Worm (Caenorhabditis elegans) whole organism, L3 larva: ENCODE data around the gene R05F9.11.

Experiments used
- R02D3.7 ChIP-seq: fragments of 150-350 bp; optimal IDR thresholded peaks from 2 replicates; lab custom pipeline; 2014; ENCODE audit warnings: missing biosample characterization, missing genetic modification characterization
- aly-2 ChIP-seq: fragments of 150-350 bp; optimal IDR thresholded peaks from 2 replicates; lab custom pipeline; 2014; ENCODE audit warnings: missing biosample characterization, missing genetic modification characterization
- ama-1 ChIP-seq: fragments of 150-350 bp; optimal IDR thresholded peaks from 2 replicates; lab custom pipeline; 2018
- ceh-16 ChIP-seq: sonication (generic microtip); optimal IDR thresholded peaks from 2 replicates; lab custom pipeline; 2017; ENCODE audit warnings: missing biosample characterization, missing genetic modification characterization
- ceh-28 ChIP-seq: fragments of 150-350 bp; optimal IDR thresholded peaks from 2 replicates; lab custom pipeline; 2014; ENCODE audit warnings: missing biosample characterization, missing genetic modification reagents, missing genetic modification characterization
- ceh-82 ChIP-seq: fragments of 150-350 bp; optimal IDR thresholded peaks from 2 replicates; lab custom pipeline; 2014; ENCODE audit warnings: missing biosample characterization, missing genetic modification characterization
- daf-12 ChIP-seq: fragments of 150-350 bp; optimal IDR thresholded peaks from 2 replicates; lab custom pipeline; 2014; ENCODE audit warnings: missing biosample characterization, missing genetic modification reagents, missing genetic modification characterization
- egl-27 ChIP-seq: sonication (generic microtip); optimal IDR thresholded peaks from 4 replicates; lab custom pipeline; 2017; ENCODE audit warnings: missing biosample characterization, missing genetic modification reagents, missing genetic modification characterization
- elt-2 ChIP-seq: sonication (generic microtip); optimal IDR thresholded peaks from 2 replicates; lab custom pipeline; 2016; ENCODE audit warnings: missing genetic modification reagents, mild to moderate bottlenecking, missing genetic modification characterization, missing compliant biosample characterization
- elt-3 ChIP-seq, 3 experiments: fragments of 150-350 bp in 1 of 3; sonication (generic microtip) in 2 of 3; optimal IDR thresholded peaks; 2 replicates in 2 of 3; 4 replicates in 1 of 3; lab custom pipeline; 2014 to 2017; ENCODE audit warnings: missing biosample characterization in 3 of 3, missing genetic modification characterization in 3 of 3
- eor-1 ChIP-seq, 2 experiments: fragments of 150-350 bp; optimal IDR thresholded peaks; 2 replicates each; lab custom pipeline; 2014 to 2018; ENCODE audit warnings: missing biosample characterization in 2 of 2, missing genetic modification characterization in 2 of 2
- fos-1 ChIP-seq: fragments of 150-350 bp; optimal IDR thresholded peaks from 2 replicates; lab custom pipeline; 2014; ENCODE audit warnings: missing biosample characterization, missing genetic modification characterization
- hmg-11 ChIP-seq: sonication (generic microtip); optimal IDR thresholded peaks from 2 replicates; lab custom pipeline; 2016; ENCODE audit warnings: missing genetic modification characterization, missing compliant biosample characterization
- jun-1 ChIP-seq: fragments of 150-350 bp; optimal IDR thresholded peaks from 2 replicates; lab custom pipeline; 2014; ENCODE audit warnings: missing biosample characterization, missing genetic modification reagents, missing genetic modification characterization
- lsy-12 ChIP-seq: sonication (generic microtip); optimal IDR thresholded peaks from 2 replicates; lab custom pipeline; 2016; ENCODE audit warnings: mild to moderate bottlenecking, missing genetic modification characterization, missing compliant biosample characterization
- mdl-1 ChIP-seq: fragments of 150-350 bp; optimal IDR thresholded peaks from 2 replicates; lab custom pipeline; 2014; ENCODE audit warnings: missing biosample characterization, missing genetic modification characterization
- mml-1 ChIP-seq: fragments of 150-350 bp; sonication (generic microtip); optimal IDR thresholded peaks from 3 replicates; lab custom pipeline; 2014; ENCODE audit warnings: missing biosample characterization, missing genetic modification characterization
- nfya-1 ChIP-seq: sonication (generic microtip); optimal IDR thresholded peaks from 2 replicates; lab custom pipeline; 2017; ENCODE audit warnings: missing genetic modification characterization, mild to moderate bottlenecking, missing compliant biosample characterization, antibody characterized with exemption, moderate library complexity; ENCODE audit not compliant: insufficient read depth
- nhr-12 ChIP-seq: fragments of 150-350 bp; optimal IDR thresholded peaks from 2 replicates; lab custom pipeline; 2014; ENCODE audit warnings: missing biosample characterization, missing genetic modification characterization
- nhr-237 ChIP-seq: fragments of 150-350 bp; optimal IDR thresholded peaks from 2 replicates; lab custom pipeline; 2014; ENCODE audit warnings: missing biosample characterization, missing genetic modification characterization
- nhr-25 ChIP-seq: sonication (generic microtip); optimal IDR thresholded peaks from 2 replicates; lab custom pipeline; 2017; ENCODE audit warnings: missing biosample characterization, missing genetic modification characterization
- nhr-28 ChIP-seq: fragments of 150-350 bp; optimal IDR thresholded peaks from 2 replicates; lab custom pipeline; 2014; ENCODE audit warnings: missing biosample characterization, missing genetic modification characterization
- nhr-43 ChIP-seq: sonication (generic microtip); optimal IDR thresholded peaks from 2 replicates; lab custom pipeline; 2016; ENCODE audit warnings: mild to moderate bottlenecking, missing genetic modification characterization, missing compliant biosample characterization; ENCODE audit not compliant: poor library complexity, severe bottlenecking
- nhr-67 ChIP-seq: fragments of 150-350 bp; optimal IDR thresholded peaks from 2 replicates; lab custom pipeline; 2014; ENCODE audit warnings: missing biosample characterization, missing genetic modification characterization
- nhr-76 ChIP-seq: fragments of 150-350 bp; sonication (generic microtip); optimal IDR thresholded peaks from 5 replicates; lab custom pipeline; 2014; ENCODE audit warnings: missing biosample characterization, missing genetic modification characterization
- pha-4 ChIP-seq: fragments of 150-350 bp; optimal IDR thresholded peaks from 2 replicates; lab custom pipeline; 2014; ENCODE audit warnings: missing biosample characterization, missing genetic modification reagents, missing genetic modification characterization
- pqm-1 ChIP-seq: fragments of 150-350 bp; optimal IDR thresholded peaks from 2 replicates; lab custom pipeline; 2017; ENCODE audit warnings: missing biosample characterization, missing genetic modification characterization, inconsistent platforms
- skn-1 ChIP-seq: fragments of 150-350 bp; optimal IDR thresholded peaks from 2 replicates; lab custom pipeline; 2014; ENCODE audit warnings: missing biosample characterization, missing genetic modification characterization
- snpc-4 ChIP-seq: fragments of 150-350 bp; optimal IDR thresholded peaks from 2 replicates; lab custom pipeline; 2014; ENCODE audit warnings: missing biosample characterization, missing genetic modification characterization
- zag-1 ChIP-seq: fragments of 150-350 bp; optimal IDR thresholded peaks from 2 replicates; lab custom pipeline; 2014; ENCODE audit warnings: missing biosample characterization, missing genetic modification characterization
- ztf-11 ChIP-seq: fragments of 150-350 bp; optimal IDR thresholded peaks from 2 replicates; lab custom pipeline; 2014; ENCODE audit warnings: missing biosample characterization, missing genetic modification characterization

R05F9.11 gene

DNA sequence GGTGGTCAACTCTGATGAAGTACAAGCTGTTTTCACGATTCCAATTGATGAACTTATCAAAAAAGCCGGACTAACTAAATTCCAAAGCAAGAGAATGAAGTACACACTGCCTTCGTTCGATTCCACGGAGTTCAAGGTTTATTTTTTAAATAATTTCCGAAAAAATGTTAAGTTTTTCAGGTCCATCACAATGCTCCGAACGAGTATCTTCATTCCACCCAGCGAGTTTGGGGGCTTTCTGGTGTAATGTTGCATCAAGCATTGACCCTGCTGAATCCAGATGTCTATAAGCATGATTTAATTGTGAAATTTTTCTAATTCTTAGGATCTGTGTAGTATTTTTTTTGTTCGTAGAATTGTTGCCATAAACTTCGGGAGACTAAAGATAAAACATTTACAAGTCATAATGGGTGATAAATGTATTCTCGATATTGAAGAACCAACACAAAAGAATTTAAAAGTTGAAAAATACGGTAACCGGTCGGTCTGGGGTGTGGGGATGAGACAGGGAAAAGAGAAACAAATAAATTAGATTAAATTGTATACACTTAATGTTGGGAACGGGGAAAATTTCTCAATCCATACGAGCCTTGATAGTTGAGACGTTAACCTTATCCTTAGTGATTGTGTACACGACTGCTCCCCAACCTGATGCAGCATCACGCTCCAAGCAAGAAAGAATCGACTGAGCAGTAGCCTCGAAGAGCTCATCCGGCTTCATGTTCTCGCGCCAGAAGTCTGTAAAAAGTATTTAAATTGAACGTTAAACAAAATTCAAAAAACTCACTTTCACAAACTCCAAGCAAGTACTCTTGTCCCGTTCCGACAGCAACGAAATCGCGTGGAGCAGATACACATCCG is 40.3 kb upstream of the R05F9.11 start:
- peak; percentile 5 for TF ChIP-seq elt-2 (tag; lab: Kevin White, UChicago)
- TF ChIP-seq ama-1 (lab: Kevin White, UChicago), result no peak

- TF ChIP-seq nhr-12 (tag; lab: Kevin White, UChicago) (no peak), mml-1 (tag; lab: Kevin White, UChicago) (no peak), nhr-237 (tag; lab: Kevin White, UChicago) (no peak)
These were observed 39.3 kb upstream of the R05F9.11 start, which contains the start of gene ndx-3 for ce11 chrII:4953289-4953688. Gene ndx-3 (plus strand): TSS chrII:4953589.

ce11 chrII:4949380-4949950 is 35.4 kb upstream of the R05F9.11 start, which contains the start of the genes try-1 and zyg-12:
Gene try-1 (minus strand): TSS chrII:4949527.
Gene zyg-12 (plus strand): TSS chrII:4949900.
- TF ChIP-seq R02D3.7 (tag; lab: Kevin White, UChicago), result no peak
- TF ChIP-seq elt-2 (tag; lab: Kevin White, UChicago), result peak; percentile 28
- TF ChIP-seq ceh-16 (tag; lab: Kevin White, UChicago), result no peak
- no peak for TF ChIP-seq pha-4 (tag; lab: Kevin White, UChicago)
- TF ChIP-seq nhr-12 (tag; lab: Kevin White, UChicago), result no peak
- no peak for TF ChIP-seq nfya-1 (tag; lab: Kevin White, UChicago)

- no peak for TF ChIP-seq daf-12
- no peak for TF ChIP-seq pqm-1 (tag; lab: Kevin White, UChicago)
- TF ChIP-seq nhr-76 (tag; lab: Kevin White, UChicago), result no peak
- no peak for TF ChIP-seq pha-4 (tag; lab: Kevin White, UChicago)
- peak; percentile 32 for TF ChIP-seq elt-2 (tag; lab: Kevin White, UChicago)
- TF ChIP-seq ama-1 (lab: Kevin White, UChicago), result no peak
- no peak for TF ChIP-seq egl-27 (tag; lab: Kevin White, UChicago)
These were observed 34.1 kb upstream of the R05F9.11 start for ce11 chrII:4948118-4948517.

ce11 chrII:4946775-4947174 is 32.8 kb upstream of the R05F9.11 start:
- TF ChIP-seq elt-2 (tag; lab: Kevin White, UChicago) (peak; percentile 40), aly-2 (tag; lab: Kevin White, UChicago) (no peak), pha-4 (tag; lab: Kevin White, UChicago) (peak; percentile 9)

- TF ChIP-seq elt-3 (tag; optimal IDR thresholded peaks at IDR 0.05; lab: Kevin White, UChicago), result no peak
- TF ChIP-seq skn-1 (tag; lab: Kevin White, UChicago), result peak; percentile 13
- TF ChIP-seq ceh-82 (tag; lab: Kevin White, UChicago), result no peak
- peak; percentile 16 for TF ChIP-seq nfya-1 (tag; lab: Kevin White, UChicago)
- no peak for TF ChIP-seq zag-1 (tag; lab: Kevin White, UChicago)
- TF ChIP-seq nhr-12 (tag; lab: Kevin White, UChicago), result no peak
- peak; percentile 55 for TF ChIP-seq pha-4 (tag; lab: Kevin White, UChicago)
- peak; percentile 11 for TF ChIP-seq elt-2 (tag; lab: Kevin White, UChicago)
- no peak for TF ChIP-seq nhr-28 (tag; lab: Kevin White, UChicago)
- no peak for TF ChIP-seq aly-2 (tag; lab: Kevin White, UChicago)
- TF ChIP-seq ceh-28 (tag; lab: Kevin White, UChicago), result no peak
- peak; percentile 23 for TF ChIP-seq hmg-11 (tag; lab: Kevin White, UChicago)
- TF ChIP-seq ceh-16 (tag; lab: Kevin White, UChicago), result no peak
These were observed 31.7 kb upstream of the R05F9.11 start, which contains the start of the genes gldi-11 and ZK546.2 for ce11 chrII:4945695-4946094. Gene gldi-11 (minus strand): TSS chrII:4945789. Gene ZK546.2 (plus strand): TSS chrII:4946027.

- TF ChIP-seq nhr-25 (tag; lab: Kevin White, UChicago) (no peak), jun-1 (tag; lab: Kevin White, UChicago) (no peak), nhr-12 (tag; lab: Kevin White, UChicago) (no peak), ceh-16 (tag; lab: Kevin White, UChicago) (no peak), eor-1 (tag; optimal IDR thresholded peaks at IDR 0.05; lab: Kevin White, UChicago) (no peak), pha-4 (tag; lab: Kevin White, UChicago) (no peak), ceh-28 (tag; lab: Kevin White, UChicago) (no peak), mdl-1 (tag; lab: Kevin White, UChicago) (no peak), snpc-4 (no peak), elt-3 (tag; optimal IDR thresholded peaks at IDR 0.05; lab: Kevin White, UChicago) (no peak), lsy-12 (tag; lab: Kevin White, UChicago) (no peak), nhr-67 (no peak), nhr-237 (tag; lab: Kevin White, UChicago) (no peak), elt-2 (tag; lab: Kevin White, UChicago) (no peak), fos-1 (tag; lab: Kevin White, UChicago) (no peak), nhr-43 (tag; lab: Kevin White, UChicago) (no peak), ceh-82 (tag; lab: Kevin White, UChicago) (no peak), mml-1 (tag; lab: Kevin White, UChicago) (no peak), ztf-11 (no peak), skn-1 (tag; lab: Kevin White, UChicago) (no peak)
- TF ChIP-seq, all 47 proteins: peak for 0
These were observed 29.8 kb upstream of the R05F9.11 start, which contains the start of gene mdt-4 for ce11 chrII:4943849-4944248. Gene mdt-4 (minus strand): TSS chrII:4943949.
